Worm (Caenorhabditis elegans): ENCODE data around the gene pro-1.

Gene pro-1

DNA sequence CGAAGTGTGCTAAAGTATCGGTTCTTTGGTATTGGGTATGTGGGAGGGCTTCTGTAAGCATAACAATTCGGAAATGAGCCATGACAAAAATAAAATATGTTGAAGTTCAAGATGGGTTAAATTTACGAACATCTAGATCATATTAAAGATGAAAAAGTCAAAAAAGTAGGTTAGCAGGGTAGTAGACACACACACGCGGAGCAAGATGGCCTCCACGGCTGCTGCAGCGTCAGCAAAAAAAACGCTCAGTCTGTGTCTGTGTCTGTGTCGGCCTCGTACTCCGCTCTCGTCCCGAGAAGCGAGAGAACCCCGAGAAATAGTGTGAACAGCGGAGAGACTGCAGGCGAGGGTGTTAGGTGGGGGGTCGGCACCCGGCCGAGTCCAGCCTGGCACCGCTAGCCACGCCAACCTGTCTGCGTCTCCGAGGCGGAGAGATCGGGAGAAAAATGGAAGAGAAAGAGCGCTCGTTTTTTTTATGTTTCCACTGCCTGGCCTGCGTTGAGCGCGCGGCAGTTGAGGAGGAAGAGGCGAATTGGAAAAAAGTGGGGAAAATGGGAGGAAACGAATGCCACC, 39.2 kb downstream of the pro-1 start, which contains the start of gene myrf-1 (continued):
- TF ChIP-seq K09A11.1 (tag; optimal IDR thresholded peaks at IDR 0.05; ENCODE audit: insufficient read depth), result peak; percentile 63

DNA sequence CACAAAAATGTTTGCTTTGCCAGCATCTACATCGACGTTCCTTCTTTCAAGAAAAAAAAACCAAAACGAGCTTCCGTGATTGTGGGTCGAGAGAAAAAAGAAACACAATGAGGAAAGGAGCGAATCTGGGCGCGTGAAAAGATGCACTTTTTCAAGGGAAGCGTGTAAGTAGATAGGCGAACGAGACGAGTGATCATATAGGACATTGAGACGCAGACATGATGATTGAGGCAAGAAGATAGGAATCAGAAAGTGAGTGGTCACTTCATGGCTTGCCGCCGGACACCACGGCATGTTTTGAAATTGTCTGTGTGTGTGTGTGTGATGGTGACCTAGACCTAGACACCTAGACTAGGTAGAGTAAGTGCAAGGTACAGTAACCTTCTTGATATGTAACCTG, 40.2 kb downstream of the pro-1 start:
- TF ChIP-seq ahr-1 (tag; optimal IDR thresholded peaks at IDR 0.05) (no peak), ceh-19 (GFP tag; optimal IDR thresholded peaks at IDR 0.05) (no peak), K09A11.1 (tag; optimal IDR thresholded peaks at IDR 0.05; ENCODE audit: insufficient read depth) (no peak), npax-4 (tag; optimal IDR thresholded peaks at IDR 0.05) (no peak), nhr-232 (tag; optimal IDR thresholded peaks at IDR 0.05) (no peak), syd-9 (tag; optimal IDR thresholded peaks at IDR 0.05) (no peak), che-1 (tag; optimal IDR thresholded peaks at IDR 0.05) (no peak), ref-2 (tag; optimal IDR thresholded peaks at IDR 0.05) (no peak), fkh-10 (GFP tag; optimal IDR thresholded peaks at IDR 0.05) (no peak), hlh-15 (tag; optimal IDR thresholded peaks at IDR 0.05) (no peak), nhr-11 (tag; optimal IDR thresholded peaks at IDR 0.05) (no peak), hlh-6 (tag; optimal IDR thresholded peaks at IDR 0.05) (no peak), ttx-3 (tag; optimal IDR thresholded peaks at IDR 0.05) (no peak), ceh-31 (tag; optimal IDR thresholded peaks at IDR 0.05) (peak; percentile 28), pax-1 (tag; optimal IDR thresholded peaks at IDR 0.05) (no peak), F13H6.1 (tag; optimal IDR thresholded peaks at IDR 0.05) (peak; percentile 3), nfya-1 (tag; optimal IDR thresholded peaks at IDR 0.05) (peak; percentile 25), rnt-1 (tag; optimal IDR thresholded peaks at IDR 0.05) (peak; percentile 44), ceh-18 (tag; optimal IDR thresholded peaks at IDR 0.05) (peak; percentile 22)

DNA sequence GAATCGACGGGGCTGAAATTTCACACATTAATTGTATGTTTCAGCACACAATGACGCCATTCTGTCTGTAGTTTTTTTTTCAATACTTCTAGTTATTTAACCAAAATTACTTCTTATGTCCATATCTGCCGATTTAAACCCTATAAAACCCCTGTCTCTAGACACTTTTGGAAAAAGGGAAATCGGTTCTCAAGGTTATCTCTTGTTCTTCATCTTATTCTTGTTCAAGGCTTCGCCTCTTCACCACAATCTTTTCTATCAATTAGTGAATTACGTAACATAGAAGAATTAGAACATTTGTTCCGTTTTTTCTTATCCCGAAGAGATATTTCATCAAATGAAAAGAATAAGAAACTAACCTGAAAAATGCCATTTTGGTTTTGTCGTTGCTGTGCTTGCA, 41.1 kb downstream of the pro-1 start:
- TF ChIP-seq ceh-48 (tag; optimal IDR thresholded peaks at IDR 0.05) (no peak), sox-2 (GFP tag; IDR thresholded peaks at IDR 0.05) (no peak), nfya-1 (tag; optimal IDR thresholded peaks at IDR 0.05) (no peak), rnt-1 (tag; optimal IDR thresholded peaks at IDR 0.05) (no peak), K02D7.2 (tag; optimal IDR thresholded peaks at IDR 0.05) (no peak), fax-1 (tag; optimal IDR thresholded peaks at IDR 0.05) (no peak), hlh-15 (tag; optimal IDR thresholded peaks at IDR 0.05) (no peak), tbx-2 (tag; optimal IDR thresholded peaks at IDR 0.05) (no peak), pha-4 (tag; optimal IDR thresholded peaks at IDR 0.05) (no peak)

DNA sequence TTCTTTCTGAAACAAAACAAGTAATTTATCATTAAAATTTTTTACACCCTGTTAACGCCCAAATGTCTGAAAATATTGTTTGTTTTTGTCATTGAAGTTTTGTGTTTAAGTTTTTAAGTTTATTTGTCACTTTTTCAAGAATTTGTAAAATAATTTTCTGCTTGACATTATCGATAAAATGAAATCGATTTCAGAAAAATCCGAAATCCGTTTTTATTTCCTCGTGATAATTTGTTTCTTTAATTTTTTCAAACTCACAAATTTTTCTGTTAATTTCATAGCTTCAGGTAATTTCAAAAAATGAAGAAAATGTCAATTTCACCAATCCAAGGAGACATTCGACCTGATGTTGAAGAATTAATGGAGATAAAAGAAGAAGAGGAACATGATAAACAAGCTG, 45.9 kb downstream of the pro-1 start, which contains the start of gene ZK666.12:
Gene ZK666.12 (plus strand): TSS at position 301 of the 400 bp plus-strand sequence.
- TF ChIP-seq sox-4 (tag; optimal IDR thresholded peaks at IDR 0.05), result no peak
- no peak for TF ChIP-seq elt-4 (tag; optimal IDR thresholded peaks at IDR 0.05)
- no peak for TF ChIP-seq unc-42 (tag; optimal IDR thresholded peaks at IDR 0.05)
- no peak for TF ChIP-seq fkh-6 (tag; optimal IDR thresholded peaks at IDR 0.05)
- no peak for TF ChIP-seq F13H6.1 (tag; optimal IDR thresholded peaks at IDR 0.05)
- no peak for TF ChIP-seq eyg-1 (tag; optimal IDR thresholded peaks at IDR 0.05)
- no peak for TF ChIP-seq fax-1 (tag; optimal IDR thresholded peaks at IDR 0.05)
- no peak for TF ChIP-seq syd-9 (tag; optimal IDR thresholded peaks at IDR 0.05)
- no peak for TF ChIP-seq pros-1 (tag; optimal IDR thresholded peaks at IDR 0.05)
- TF ChIP-seq gmeb-2 (tag; optimal IDR thresholded peaks at IDR 0.05), result no peak
- TF ChIP-seq rnt-1 (tag; optimal IDR thresholded peaks at IDR 0.05), result no peak
- TF ChIP-seq zip-5 (tag; optimal IDR thresholded peaks at IDR 0.05), result no peak
- no peak for TF ChIP-seq tbx-7 (tag; optimal IDR thresholded peaks at IDR 0.05)
- no peak for TF ChIP-seq unc-3 (GFP tag; conservative IDR thresholded peaks at IDR 0.05)
- TF ChIP-seq unc-3 (tag; optimal IDR thresholded peaks at IDR 0.05), result no peak
- TF ChIP-seq unc-86 (tag; optimal IDR thresholded peaks at IDR 0.05), result no peak
- TF ChIP-seq hlh-6 (tag; optimal IDR thresholded peaks at IDR 0.05), result no peak
